Worm (Caenorhabditis elegans): Measurements from ENCODE around the gene W02H5.19.
A peak's percentile ranks its signal among the peaks of the same experiment; 100 is the strongest.

The W02H5.19 gene

DNA sequence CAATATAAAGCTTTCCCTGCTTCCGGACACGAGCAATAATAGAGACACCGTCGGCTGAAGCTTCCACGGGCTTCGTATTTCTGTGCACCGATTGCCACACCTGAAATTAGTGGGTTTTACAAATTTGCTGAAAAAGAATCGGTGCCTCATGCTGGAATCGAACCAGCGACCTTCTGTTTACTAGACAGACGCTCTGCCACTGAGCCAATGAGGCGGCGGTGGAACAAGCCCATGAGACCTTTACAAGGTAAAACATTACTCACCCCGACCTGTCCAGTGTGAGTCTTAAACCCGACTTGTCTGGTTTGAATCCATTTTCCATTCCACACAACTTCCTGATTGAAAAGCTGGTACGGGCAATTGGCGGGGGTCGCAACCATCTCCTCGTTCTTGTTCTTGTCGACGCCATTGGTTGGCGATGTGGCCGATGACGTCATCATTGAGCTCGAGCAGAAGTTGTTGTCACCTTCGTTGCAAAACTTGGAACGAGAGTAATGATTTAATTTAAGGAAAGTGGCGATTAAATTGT, 25.9 kb downstream of the W02H5.19 start, which contains the start of gene ndx-2 (continued):
- peak; percentile 67; the same call in 1 of the 2 replicates for TF ChIP-seq aptf-3 (GFP tag; IDR thresholded peaks at IDR 0.05)
- no peak for TF ChIP-seq F22D6.2 (tag; optimal IDR thresholded peaks at IDR 0.05)
- TF ChIP-seq egrh-3 (GFP tag; IDR thresholded peaks at IDR 0.05) = peak; percentile 24; the same call in 1 of the 2 replicates
- peak; percentile 47 for TF ChIP-seq him-1 (tag; optimal IDR thresholded peaks at IDR 0.05)
- TF ChIP-seq nhr-90 (tag; optimal IDR thresholded peaks at IDR 0.05) = peak; percentile 80
- no peak for TF ChIP-seq unc-62 (GFP tag; optimal IDR thresholded peaks at IDR 0.05)
- TF ChIP-seq rec-8 (tag; optimal IDR thresholded peaks at IDR 0.05) = peak in 1 of 2 experiments; percentile 69
- TF ChIP-seq F55B11.4 (tag; optimal IDR thresholded peaks at IDR 0.05; ENCODE audit: borderline replicate concordance, insufficient read depth) = no peak
- TF ChIP-seq ztf-25 (GFP tag; IDR thresholded peaks at IDR 0.05) = no peak
- TF ChIP-seq ztf-3 (GFP tag; optimal IDR thresholded peaks at IDR 0.05) = no peak
- TF ChIP-seq ceh-27 (GFP tag; optimal IDR thresholded peaks at IDR 0.05) = peak; percentile 8
- peak; percentile 3 for TF ChIP-seq hrde-1 (tag; optimal IDR thresholded peaks at IDR 0.05; ENCODE audit: borderline replicate concordance)
- peak; percentile 59 for TF ChIP-seq lsl-1 (GFP tag; optimal IDR thresholded peaks at IDR 0.05)
- peak; percentile 17 for TF ChIP-seq snpc-1.1 (tag; optimal IDR thresholded peaks at IDR 0.05; ENCODE audit: insufficient read depth)
- TF ChIP-seq rcor-1 (GFP tag; IDR thresholded peaks at IDR 0.05) = peak; percentile 65
- no peak for TF ChIP-seq ZK185.1 (tag; optimal IDR thresholded peaks at IDR 0.05; ENCODE audit: poor library complexity, severe bottlenecking)
- TF ChIP-seq hmg-1.2 (GFP tag; IDR thresholded peaks at IDR 0.05) = peak; percentile 61
- peak; percentile 98 for TF ChIP-seq lin-26 (GFP tag; IDR thresholded peaks at IDR 0.05)
- TF ChIP-seq F33H1.4 (GFP tag; IDR thresholded peaks at IDR 0.05) = peak; percentile 45
- TF ChIP-seq K12H6.12 (tag; optimal IDR thresholded peaks at IDR 0.05) = no peak
- TF ChIP-seq T07F8.4 (tag; optimal IDR thresholded peaks at IDR 0.05) = peak; percentile 45
- TF ChIP-seq sptf-2 (GFP tag; optimal IDR thresholded peaks at IDR 0.05) = peak; percentile 86
- peak; percentile 94 for TF ChIP-seq tbp1 (GFP tag; optimal IDR thresholded peaks at IDR 0.05)
- no peak for TF ChIP-seq hlh-12 (tag; optimal IDR thresholded peaks at IDR 0.05)
- TF ChIP-seq cebp-1 (GFP tag; IDR thresholded peaks at IDR 0.05) = no peak
- TF ChIP-seq cebp-1 (tag; optimal IDR thresholded peaks at IDR 0.05) = peak; percentile 42
- TF ChIP-seq somi-1 (GFP tag; optimal IDR thresholded peaks at IDR 0.05) = peak; percentile 1
- TF ChIP-seq zim-3 (tag; optimal IDR thresholded peaks at IDR 0.05) = no peak
- peak in 1 of 3 experiments; percentile 24 for TF ChIP-seq lin-35 (GFP tag; optimal IDR thresholded peaks at IDR 0.05)
- TF ChIP-seq aptf-2 (GFP tag; conservative IDR thresholded peaks at IDR 0.05) = no peak
- peak; percentile 78 for TF ChIP-seq dox-1 (GFP tag; IDR thresholded peaks at IDR 0.05)
- TF ChIP-seq attf-5 (GFP tag; optimal IDR thresholded peaks at IDR 0.05) = peak; percentile 55
- TF ChIP-seq hmg-20 (GFP tag; IDR thresholded peaks at IDR 0.05) = 0 out of 2 replicates have a peak, but pooled peaks have one; percentile 35
- TF ChIP-seq tlf-1 (GFP tag; optimal IDR thresholded peaks at IDR 0.05) = no peak
- peak; percentile 48 for TF ChIP-seq F49E8.2 (tag; optimal IDR thresholded peaks at IDR 0.05; ENCODE audit: insufficient read depth)
- TF ChIP-seq attf-3 (GFP tag; conservative IDR thresholded peaks at IDR 0.05) = no peak
- peak; percentile 21 for TF ChIP-seq madf-10 (tag; optimal IDR thresholded peaks at IDR 0.05)
- peak; percentile 72; the same call in 1 of the 2 replicates for TF ChIP-seq egl-44 (GFP tag; IDR thresholded peaks at IDR 0.05)
- peak; percentile 33 for TF ChIP-seq efl-1 (GFP tag; optimal IDR thresholded peaks at IDR 0.05)
- TF ChIP-seq ztf-26 (tag; optimal IDR thresholded peaks at IDR 0.05) = peak; percentile 17
- no peak for TF ChIP-seq ama-1 (optimal IDR thresholded peaks at IDR 0.05)
- TF ChIP-seq ama-1 (GFP tag; optimal IDR thresholded peaks at IDR 0.05) = peak in 1 of 2 experiments; percentile 83
- peak; percentile 33; the same call in 1 of the 2 replicates for TF ChIP-seq madf-3 (GFP tag; IDR thresholded peaks at IDR 0.05)
- TF ChIP-seq F23B12.7 (tag; optimal IDR thresholded peaks at IDR 0.05; ENCODE audit: insufficient read depth) = peak; percentile 73
- peak; percentile 72 for TF ChIP-seq athp-1 (tag; optimal IDR thresholded peaks at IDR 0.05)
- peak; percentile 73 for TF ChIP-seq ztf-18 (tag; optimal IDR thresholded peaks at IDR 0.05)
- peak; percentile 13 for TF ChIP-seq nhr-80 (tag; optimal IDR thresholded peaks at IDR 0.05)
